Worm (Caenorhabditis elegans) whole organism, L4/young adult: ENCODE results near the gene B0507.8.

Experiments
- W03F9.2 ChIP-seq: fragments of 150-350 bp; optimal IDR thresholded peaks from 2 replicates; lab custom pipeline; 2014; ENCODE audit warnings: missing biosample characterization, missing genetic modification characterization
- dao-5 ChIP-seq: sonication (generic microtip); optimal IDR thresholded peaks from 2 replicates; lab custom pipeline; 2016; ENCODE audit warnings: missing genotype, missing genetic modification characterization, moderate library complexity, missing compliant biosample characterization
- him-1 ChIP-seq: sonication (generic microtip); optimal IDR thresholded peaks from 2 replicates; lab custom pipeline; 2016; ENCODE audit warnings: missing genotype, missing genetic modification reagents, missing genetic modification characterization, missing compliant biosample characterization

The B0507.8 gene

DNA sequence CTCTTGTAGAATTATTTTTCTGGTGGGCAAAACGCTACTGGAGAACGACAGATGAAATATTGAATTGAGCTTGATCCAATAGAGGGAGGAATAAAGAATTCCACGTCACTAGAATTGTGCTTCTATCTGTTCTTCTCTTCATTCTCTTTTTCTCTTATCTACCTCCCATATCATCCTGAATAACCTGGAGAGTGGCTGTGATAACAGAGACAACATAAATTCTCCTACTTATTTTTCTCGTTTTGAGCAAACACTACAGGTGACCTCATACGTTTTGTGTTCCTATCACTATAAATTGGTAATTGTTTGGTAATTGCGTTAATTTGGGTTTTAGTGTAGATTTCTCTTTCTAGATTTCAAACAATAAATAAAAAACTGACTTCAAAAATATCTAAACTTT lies 18.4 kb upstream of the B0507.8 start:
- TF ChIP-seq him-1 (tag; lab: Kevin White, UChicago) (no peak), W03F9.2 (tag; lab: Kevin White, UChicago) (no peak), dao-5 (tag; lab: Kevin White, UChicago) (no peak)

DNA sequence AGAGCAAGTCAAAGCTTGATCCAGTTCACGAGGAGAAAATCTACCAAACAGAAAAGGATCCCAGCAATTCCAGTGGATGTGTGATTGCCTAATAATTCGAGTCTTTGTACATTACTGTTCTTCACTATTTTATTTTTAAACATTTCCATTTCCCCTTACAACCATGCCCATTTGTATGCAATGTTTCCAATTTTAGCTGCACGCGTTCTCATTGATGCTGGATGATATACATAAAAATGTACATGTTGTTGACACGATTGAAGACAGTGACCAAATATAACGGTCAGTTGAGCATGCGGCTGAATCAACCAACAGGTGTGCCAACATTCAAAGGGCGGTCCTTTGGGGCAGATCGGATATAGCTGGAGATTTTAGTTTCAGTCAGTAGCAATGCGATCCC lies 13.5 kb upstream of the B0507.8 start, which contains the start of gene B0507.1:
Gene B0507.1, plus strand, starts transcription at position 301 of the 400 bp plus-strand sequence.
- TF ChIP-seq W03F9.2 (tag; lab: Kevin White, UChicago), result no peak
- TF ChIP-seq dao-5 (tag; lab: Kevin White, UChicago), result no peak
- TF ChIP-seq him-1 (tag; lab: Kevin White, UChicago), result no peak

DNA sequence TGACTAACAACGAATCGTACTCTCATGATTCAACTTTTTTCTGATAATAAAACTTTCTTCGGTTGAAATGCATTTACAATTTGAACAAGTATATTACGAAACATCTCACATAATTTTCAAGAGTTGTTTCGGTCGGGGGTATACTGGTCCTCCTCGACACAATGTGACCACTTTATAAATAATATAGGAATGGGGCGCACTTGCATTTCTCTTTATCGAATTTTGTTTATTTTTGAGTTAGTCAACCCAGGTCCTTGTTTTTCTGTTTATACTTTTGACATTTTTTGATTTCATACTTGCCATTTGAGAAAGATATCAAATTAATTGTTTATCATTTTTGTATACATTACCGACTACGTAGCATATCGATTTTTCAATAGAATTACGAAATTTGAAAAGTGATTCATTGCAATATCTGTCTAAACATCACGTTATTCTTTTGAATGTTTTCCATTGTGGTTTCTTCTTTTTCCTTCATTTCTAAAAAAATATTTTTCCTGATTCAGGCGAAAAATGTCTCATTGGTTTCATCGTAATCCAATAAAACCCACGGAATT lies 11.1 kb upstream of the B0507.8 start, which contains the start of gene B0507.2:
Gene B0507.2, plus strand, starts transcription at position 507 of the 557 bp plus-strand sequence.
- TF ChIP-seq him-1 (tag; lab: Kevin White, UChicago) (no peak), dao-5 (tag; lab: Kevin White, UChicago) (no peak), W03F9.2 (tag; lab: Kevin White, UChicago) (no peak)

DNA sequence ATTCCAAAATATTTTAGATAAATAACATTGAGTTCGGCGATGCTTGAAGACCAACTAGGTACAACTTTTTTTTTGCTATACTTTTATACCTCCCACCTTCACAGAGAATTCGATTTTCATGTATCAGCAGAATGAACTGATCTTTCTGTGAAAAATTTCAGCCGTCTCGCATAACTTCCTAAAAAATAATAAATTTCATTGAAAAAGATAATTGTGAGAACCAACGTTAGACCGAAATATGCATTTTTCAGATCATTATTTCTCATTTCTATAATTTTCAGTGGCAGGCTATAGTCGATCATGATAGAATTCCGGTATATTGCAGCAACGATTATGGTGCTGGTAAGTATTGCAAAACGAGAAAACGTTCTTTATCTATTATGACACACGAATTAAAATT lies 8.8 kb upstream of the B0507.8 start, which contains the start of gene srx-115:
Gene srx-115, plus strand, starts transcription at position 301 of the 400 bp plus-strand sequence.
- no peak for TF ChIP-seq him-1 (tag; lab: Kevin White, UChicago)
- no peak for TF ChIP-seq W03F9.2 (tag; lab: Kevin White, UChicago)
- TF ChIP-seq dao-5 (tag; lab: Kevin White, UChicago), result no peak

DNA sequence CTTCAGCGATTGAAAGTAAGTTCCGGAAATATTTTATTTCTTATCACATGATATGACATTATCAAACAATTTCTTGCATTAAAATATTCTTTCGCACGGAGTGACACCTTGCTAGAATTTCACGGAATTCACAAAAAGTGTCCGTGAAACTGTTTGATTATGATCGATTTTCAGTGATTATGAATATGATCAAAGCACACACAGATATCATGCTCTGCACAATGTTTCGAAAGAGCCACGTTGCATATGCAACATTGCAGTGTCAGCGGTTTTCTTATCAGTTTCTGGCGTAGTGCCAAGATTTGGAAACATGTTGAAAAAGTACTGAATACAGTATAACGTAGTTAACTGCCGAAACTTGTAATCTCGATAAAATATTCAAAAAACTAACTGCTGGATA lies 6.4 kb upstream of the B0507.8 start:
- TF ChIP-seq him-1 (tag; lab: Kevin White, UChicago), result no peak
- TF ChIP-seq dao-5 (tag; lab: Kevin White, UChicago), result no peak
- TF ChIP-seq W03F9.2 (tag; lab: Kevin White, UChicago), result no peak

DNA sequence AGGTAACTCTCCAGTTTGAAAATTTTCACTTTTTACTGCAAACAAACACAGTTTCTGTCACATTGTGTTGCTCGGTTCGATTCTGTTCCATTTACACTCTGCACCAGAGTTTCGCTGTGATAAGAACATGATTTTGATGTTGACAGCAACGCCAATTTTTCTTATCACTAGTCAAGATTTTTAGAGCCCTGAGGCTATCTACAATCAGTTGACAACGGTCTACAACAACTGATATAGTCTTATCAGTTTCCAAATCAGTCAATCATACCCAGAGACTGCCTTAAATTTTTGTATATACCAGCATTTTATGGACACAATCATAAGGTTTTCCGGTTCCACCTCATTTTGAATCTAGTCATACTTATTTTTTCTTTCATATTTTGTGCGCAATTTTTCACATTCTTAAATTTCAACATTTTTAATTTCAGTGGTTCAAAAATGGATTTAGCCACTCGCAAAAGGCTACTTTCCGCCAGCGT lies 5.8 kb upstream of the B0507.8 start, which contains the start of gene B0507.3:
Gene B0507.3, plus strand, starts transcription at position 429 of the 479 bp plus-strand sequence.
- no peak for TF ChIP-seq him-1 (tag; lab: Kevin White, UChicago)
- TF ChIP-seq W03F9.2 (tag; lab: Kevin White, UChicago), result no peak
- no peak for TF ChIP-seq dao-5 (tag; lab: Kevin White, UChicago)

DNA sequence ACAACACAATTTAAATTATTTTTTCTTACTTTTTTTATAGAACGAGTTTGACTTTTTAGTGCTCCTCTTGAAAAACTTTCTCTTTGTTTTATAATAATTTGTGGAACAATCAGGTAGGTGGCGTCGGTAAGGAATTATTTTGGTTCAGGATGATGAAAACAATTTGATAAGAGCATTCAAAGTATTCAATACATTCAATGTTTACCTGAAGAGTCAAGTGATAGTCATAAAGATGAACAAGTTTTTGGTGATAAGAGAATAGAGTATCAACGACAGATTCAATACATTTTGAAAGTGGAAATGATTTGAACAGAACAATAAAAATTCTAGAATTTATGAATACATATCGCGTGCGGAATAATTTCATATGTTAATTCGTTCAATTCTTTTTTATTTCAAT lies 4.7 kb upstream of the B0507.8 start:
- TF ChIP-seq dao-5 (tag; lab: Kevin White, UChicago), result no peak
- no peak for TF ChIP-seq W03F9.2 (tag; lab: Kevin White, UChicago)
- no peak for TF ChIP-seq him-1 (tag; lab: Kevin White, UChicago)

DNA sequence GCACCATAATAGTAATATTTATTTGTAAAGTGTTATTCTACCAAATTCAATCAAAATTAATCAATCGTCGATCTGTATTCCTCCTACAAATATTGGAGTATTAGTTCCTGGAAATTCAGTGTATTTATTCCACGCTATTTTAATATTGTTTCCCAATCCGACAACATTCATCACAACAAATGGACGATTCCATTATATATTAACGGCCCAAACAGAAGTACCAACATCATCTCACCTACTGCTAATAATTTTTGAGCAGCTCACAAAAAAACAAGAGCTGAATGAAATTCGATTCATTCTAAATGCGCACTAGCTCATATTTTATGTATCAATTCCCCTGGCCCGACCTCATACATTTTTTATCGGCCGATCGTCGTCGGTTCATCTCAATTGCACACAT lies 4.3 kb upstream of the B0507.8 start:
- TF ChIP-seq him-1 (tag; lab: Kevin White, UChicago) (no peak), W03F9.2 (tag; lab: Kevin White, UChicago) (no peak), dao-5 (tag; lab: Kevin White, UChicago) (no peak)

DNA sequence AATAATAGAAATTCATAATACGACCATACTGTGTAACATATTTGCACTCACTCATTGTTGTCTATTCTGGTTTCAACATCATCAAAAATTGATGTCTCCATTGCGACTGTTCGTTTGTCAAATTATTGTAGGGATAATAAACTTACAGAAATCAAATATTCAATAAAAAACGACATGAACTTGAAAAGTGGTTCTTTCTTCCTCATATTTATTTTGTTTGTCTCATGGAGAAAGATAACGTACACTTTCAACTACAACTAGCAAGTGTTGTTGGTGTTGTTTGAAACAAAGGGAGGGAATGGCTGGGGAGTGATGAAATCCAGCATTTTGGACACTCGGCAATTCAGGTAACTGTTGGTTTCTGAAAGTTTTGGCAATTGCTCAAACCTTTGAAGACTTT lies 3.2 kb upstream of the B0507.8 start, which contains the start of gene B0507.9:
Gene B0507.9, minus strand, starts transcription at position 101 of the 400 bp plus-strand sequence.
- TF ChIP-seq W03F9.2 (tag; lab: Kevin White, UChicago) (no peak), dao-5 (tag; lab: Kevin White, UChicago) (no peak), him-1 (tag; lab: Kevin White, UChicago) (no peak)

DNA sequence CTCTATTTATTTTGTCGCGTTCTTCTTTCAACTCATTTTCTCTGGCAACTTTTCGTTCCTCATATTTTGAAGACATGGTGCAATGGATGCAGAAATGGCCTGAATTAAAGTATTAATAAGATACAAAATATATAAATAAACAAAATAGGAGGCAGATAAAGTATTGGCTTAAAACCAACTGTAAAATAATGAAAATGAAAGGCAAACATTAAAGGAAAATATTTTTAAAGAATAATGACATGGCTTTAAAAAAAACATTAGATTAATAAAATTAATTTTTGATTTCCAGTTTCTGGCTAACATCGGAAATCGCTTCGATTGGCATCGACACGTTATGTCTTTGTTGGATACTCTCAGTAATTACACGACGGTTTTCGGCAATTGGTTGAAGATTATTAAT lies 2.3 kb downstream of the B0507.8 start, which contains the start of gene ddn-1:
Gene ddn-1, minus strand, starts transcription at position 101 of the 400 bp plus-strand sequence.
- TF ChIP-seq dao-5 (tag; lab: Kevin White, UChicago) (no peak), W03F9.2 (tag; lab: Kevin White, UChicago) (no peak), him-1 (tag; lab: Kevin White, UChicago) (no peak)

DNA sequence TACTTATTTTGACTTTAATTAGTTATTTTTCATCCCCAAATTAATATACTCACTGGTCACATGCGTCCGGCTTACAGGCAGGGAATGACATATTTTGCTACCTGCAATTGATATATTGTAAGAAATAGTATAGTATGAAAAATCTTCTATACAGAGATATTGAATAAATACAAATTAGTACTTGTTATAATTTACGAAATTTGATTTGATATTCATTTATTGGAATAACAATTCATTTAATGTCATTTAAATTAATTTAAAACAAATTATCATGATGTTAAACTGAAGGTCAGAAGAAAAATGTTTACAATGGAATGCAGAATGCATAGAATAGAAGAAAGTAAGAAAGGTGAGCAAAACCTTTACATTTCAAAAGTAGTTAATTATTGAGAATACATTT lies 4.1 kb downstream of the B0507.8 start, which contains the start of gene B0507.7:
Gene B0507.7, minus strand, starts transcription at position 101 of the 400 bp plus-strand sequence.
- TF ChIP-seq W03F9.2 (tag; lab: Kevin White, UChicago) (no peak), him-1 (tag; lab: Kevin White, UChicago) (no peak), dao-5 (tag; lab: Kevin White, UChicago) (no peak)

DNA sequence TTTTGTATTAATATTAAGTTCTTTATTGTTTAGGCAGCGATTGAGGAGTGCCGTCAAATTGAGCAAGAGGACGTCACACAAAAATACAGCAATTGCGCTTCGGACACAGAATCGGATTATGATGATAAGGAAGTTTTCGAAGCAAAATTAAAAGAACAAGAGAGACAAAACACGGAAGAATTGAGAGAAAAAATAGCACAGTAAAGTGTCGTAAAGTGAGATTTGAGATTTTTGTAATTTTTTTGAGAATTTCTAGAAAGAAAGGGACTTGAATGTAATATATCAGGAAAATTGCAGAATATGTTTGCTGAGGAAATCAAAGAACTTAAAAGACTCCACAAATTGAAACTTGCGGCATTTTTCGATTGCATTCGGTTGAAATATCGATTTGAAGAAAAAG lies 8.1 kb downstream of the B0507.8 start, which contains the start of gene B0507.4:
Gene B0507.4, plus strand, starts transcription at position 301 of the 400 bp plus-strand sequence.
- TF ChIP-seq him-1 (tag; lab: Kevin White, UChicago) (no peak), W03F9.2 (tag; lab: Kevin White, UChicago) (no peak), dao-5 (tag; lab: Kevin White, UChicago) (no peak)

DNA sequence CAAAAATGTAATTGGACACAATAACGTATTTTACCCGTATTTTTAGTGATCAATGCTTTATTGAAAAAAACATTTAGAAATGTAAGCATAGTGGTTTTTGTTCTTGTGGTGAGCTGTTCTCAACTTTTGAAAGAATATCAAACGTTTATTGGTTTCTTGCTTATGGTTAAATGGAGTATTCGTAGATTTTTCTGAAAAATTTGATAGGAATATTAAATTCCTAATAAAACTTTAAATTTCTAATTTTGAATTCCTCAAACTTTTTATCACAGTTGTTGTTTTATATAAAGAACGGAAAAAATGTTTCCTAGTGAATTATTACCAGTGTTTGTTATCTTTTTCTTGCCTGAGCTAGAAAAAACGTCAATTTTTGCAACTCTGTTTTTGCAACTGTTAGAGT lies 9.4 kb downstream of the B0507.8 start, which contains the start of gene B0507.5:
Gene B0507.5, plus strand, starts transcription at position 301 of the 400 bp plus-strand sequence.
- TF ChIP-seq him-1 (tag; lab: Kevin White, UChicago) (no peak), W03F9.2 (tag; lab: Kevin White, UChicago) (no peak)
